Fruit fly (Drosophila melanogaster): ENCODE measurements around the gene Myt1.
A peak's percentile ranks its signal among the peaks of the same experiment; 100 is the strongest.

Myt1 gene

dm6 chr3L:5813016-5813415 is 33.6 kb upstream of the Myt1 start, which contains the start of gene mad2 (continued):
- TF ChIP-seq zfh1 (GFP tag; IDR thresholded peaks at IDR 0.05): 0 out of 3 replicates have a peak, but pooled peaks have one; percentile 21
- peak; percentile 45 for TF ChIP-seq B-H2 (GFP tag; optimal IDR thresholded peaks at IDR 0.05)
- TF ChIP-seq ewg (GFP tag; optimal IDR thresholded peaks at IDR 0.05): peak; percentile 4
- TF ChIP-seq Ets65A (GFP tag): peak; percentile 93
- no peak for TF ChIP-seq CG11085 (GFP tag; IDR thresholded peaks at IDR 0.05)
- peak; percentile 25 for TF ChIP-seq CG17829 (tag; optimal IDR thresholded peaks at IDR 0.05)
- TF ChIP-seq Myb (GFP tag; optimal IDR thresholded peaks at IDR 0.05): peak; percentile 82
- peak; percentile 41 for TF ChIP-seq phol (tag; optimal IDR thresholded peaks at IDR 0.05)
- peak; percentile 15 for TF ChIP-seq CG30020 (tag; optimal IDR thresholded peaks at IDR 0.05)
- no peak for TF ChIP-seq ranshi (GFP tag; IDR thresholded peaks at IDR 0.05)
- TF ChIP-seq so (GFP tag; IDR thresholded peaks at IDR 0.05): no peak
- no peak for TF ChIP-seq Eip74EF (GFP tag; optimal IDR thresholded peaks at IDR 0.05)
- no peak for TF ChIP-seq GATAe (GFP tag; conservative IDR thresholded peaks at IDR 0.05)
- TF ChIP-seq repo (GFP tag; optimal IDR thresholded peaks at IDR 0.05): no peak
- no peak for TF ChIP-seq seq (GFP tag; IDR thresholded peaks at IDR 0.05)
- TF ChIP-seq Fer3 (tag; optimal IDR thresholded peaks at IDR 0.05): no peak
- peak in 1 of 3 experiments; percentile 67 for TF ChIP-seq Stat92E (GFP tag; optimal IDR thresholded peaks at IDR 0.05)
- TF ChIP-seq sob (GFP tag; IDR thresholded peaks at IDR 0.05): 0 out of 2 replicates have a peak, but pooled peaks have one; percentile 38
- TF ChIP-seq chinmo (GFP tag; IDR thresholded peaks at IDR 0.05; ENCODE audit: partially characterized antibody): no peak
- no peak for TF ChIP-seq nom (GFP tag; optimal IDR thresholded peaks at IDR 0.05)
- peak; percentile 22 for TF ChIP-seq trem (tag; optimal IDR thresholded peaks at IDR 0.05)
- peak; percentile 53; the same call in 1 of the 2 replicates for TF ChIP-seq tna (GFP tag; IDR thresholded peaks at IDR 0.05; ENCODE audit: partially characterized antibody)
- TF ChIP-seq Ets97D (GFP tag; optimal IDR thresholded peaks at IDR 0.05): peak; percentile 75
- no peak for TF ChIP-seq CG10959 (GFP tag; IDR thresholded peaks at IDR 0.05)
- TF ChIP-seq CG10979 (tag; optimal IDR thresholded peaks at IDR 0.05): no peak
- peak; percentile 28 for TF ChIP-seq zen (tag; optimal IDR thresholded peaks at IDR 0.05)
- no peak for TF ChIP-seq CG12236 (GFP tag; optimal IDR thresholded peaks at IDR 0.05)
- TF ChIP-seq CG2120 (GFP tag; optimal IDR thresholded peaks at IDR 0.05): peak; percentile 39
- no peak for TF ChIP-seq CG9609 (GFP tag; optimal IDR thresholded peaks at IDR 0.05)
- peak; percentile 69 for TF ChIP-seq CG3847 (GFP tag; IDR thresholded peaks at IDR 0.05)
- no peak for TF ChIP-seq CG13123 (GFP tag; optimal IDR thresholded peaks at IDR 0.05)
- 0 out of 2 replicates have a peak, but pooled peaks have one; percentile 18 for TF ChIP-seq CG8765 (GFP tag; IDR thresholded peaks at IDR 0.05)
- TF ChIP-seq danr (GFP tag; IDR thresholded peaks at IDR 0.05): no peak
- no peak for TF ChIP-seq Mes4 (GFP tag; optimal IDR thresholded peaks at IDR 0.05)
- no peak for TF ChIP-seq CG1024 (GFP tag; IDR thresholded peaks at IDR 0.05)
- no peak for TF ChIP-seq ro (GFP tag; IDR thresholded peaks at IDR 0.05)
- peak; percentile 52; the same call in 1 of the 3 replicates for TF ChIP-seq vnd (GFP tag; IDR thresholded peaks at IDR 0.05; ENCODE audit: partially characterized antibody)
- TF ChIP-seq cato (GFP tag; optimal IDR thresholded peaks at IDR 0.05; ENCODE audit: borderline replicate concordance): no peak
- TF ChIP-seq Dll (GFP tag; IDR thresholded peaks at IDR 0.05; ENCODE audit: partially characterized antibody): peak; percentile 70
- no peak for TF ChIP-seq prd (optimal IDR thresholded peaks at IDR 0.05)
- TF ChIP-seq prd (GFP tag; IDR thresholded peaks at IDR 0.05): no peak
- no peak for TF ChIP-seq peb (GFP tag; IDR thresholded peaks at IDR 0.05)
- TF ChIP-seq dmrt99B (tag; optimal IDR thresholded peaks at IDR 0.05): no peak
- no peak for TF ChIP-seq CG3163 (GFP tag; optimal IDR thresholded peaks at IDR 0.05)
- TF ChIP-seq CG9437 (GFP tag; optimal IDR thresholded peaks at IDR 0.05): no peak
- TF ChIP-seq CG10462 (GFP tag; optimal IDR thresholded peaks at IDR 0.05): peak; percentile 17
- TF ChIP-seq fd102C (GFP tag; optimal IDR thresholded peaks at IDR 0.05): no peak
- TF ChIP-seq ash1 (GFP tag; optimal IDR thresholded peaks at IDR 0.05): no peak
- peak; percentile 74 for TF ChIP-seq CG34224 (GFP tag; IDR thresholded peaks at IDR 0.05; ENCODE audit: partially characterized antibody)
- TF ChIP-seq stwl (tag; optimal IDR thresholded peaks at IDR 0.05): peak; percentile 80
- no peak for TF ChIP-seq Nf-YA (GFP tag; IDR thresholded peaks at IDR 0.05)

Measured in whole organism, embryonic.